Worm (Caenorhabditis elegans): ENCODE measurements around the gene Y62E10A.6.

Gene Y62E10A.6

ce11 chrIV:13342555-13342954, 29.2 kb upstream of the Y62E10A.6 start, which contains the start of gene W02A2.5:
Gene W02A2.5, plus strand, starts transcription at chrIV:13342855.
- TF ChIP-seq Y55F3AM.14 (GFP tag; optimal IDR thresholded peaks at IDR 0.05) (no peak), nhr-10 (tag; optimal IDR thresholded peaks at IDR 0.05) (no peak), nhr-12 (tag; optimal IDR thresholded peaks at IDR 0.05) (no peak), lsy-2 (tag; optimal IDR thresholded peaks at IDR 0.05) (no peak), elt-1 (tag; optimal IDR thresholded peaks at IDR 0.05) (no peak), sma-9 (GFP tag; optimal IDR thresholded peaks at IDR 0.05) (no peak), sma-9 (tag; optimal IDR thresholded peaks at IDR 0.05) (no peak), ZK546.5 (tag; optimal IDR thresholded peaks at IDR 0.05) (no peak), unc-39 (tag; optimal IDR thresholded peaks at IDR 0.05) (no peak), nhr-25 (tag; optimal IDR thresholded peaks at IDR 0.05) (no peak), C34F6.9 (tag; optimal IDR thresholded peaks at IDR 0.05) (no peak), sma-3 (GFP tag; optimal IDR thresholded peaks at IDR 0.05) (no peak), gmeb-1 (tag; optimal IDR thresholded peaks at IDR 0.05) (no peak), unc-55 (GFP tag; optimal IDR thresholded peaks at IDR 0.05) (no peak), ztf-4 (tag; optimal IDR thresholded peaks at IDR 0.05) (no peak)

- no peak for TF ChIP-seq nhr-12 (tag; optimal IDR thresholded peaks at IDR 0.05)
- TF ChIP-seq ztf-4 (tag; optimal IDR thresholded peaks at IDR 0.05), result no peak
- no peak for TF ChIP-seq skn-1 (tag; optimal IDR thresholded peaks at IDR 0.05)
- no peak for TF ChIP-seq lin-39 (tag; optimal IDR thresholded peaks at IDR 0.05)
- peak; percentile 9 for TF ChIP-seq F13H6.1 (tag; optimal IDR thresholded peaks at IDR 0.05)
- TF ChIP-seq lsy-2 (tag; optimal IDR thresholded peaks at IDR 0.05), result no peak
- no peak for TF ChIP-seq dmd-4 (tag; optimal IDR thresholded peaks at IDR 0.05)
- TF ChIP-seq fos-1 (tag; optimal IDR thresholded peaks at IDR 0.05), result peak; percentile 73
- no peak for TF ChIP-seq nhr-21 (tag; optimal IDR thresholded peaks at IDR 0.05)
- no peak for TF ChIP-seq elt-3 (tag; optimal IDR thresholded peaks at IDR 0.05)
- no peak for TF ChIP-seq nhr-10 (tag; optimal IDR thresholded peaks at IDR 0.05)
- peak; percentile 13 for TF ChIP-seq gmeb-1 (tag; optimal IDR thresholded peaks at IDR 0.05)
- no peak for TF ChIP-seq ceh-82 (tag; optimal IDR thresholded peaks at IDR 0.05)
- no peak for TF ChIP-seq R02D3.7 (tag; optimal IDR thresholded peaks at IDR 0.05)
- TF ChIP-seq elt-1 (tag; optimal IDR thresholded peaks at IDR 0.05), result no peak
- peak; percentile 63 for TF ChIP-seq nhr-129 (tag; optimal IDR thresholded peaks at IDR 0.05)
- no peak for TF ChIP-seq ztf-1 (GFP tag; conservative IDR thresholded peaks at IDR 0.05)
- TF ChIP-seq sma-9 (GFP tag; optimal IDR thresholded peaks at IDR 0.05), result peak; percentile 61
- TF ChIP-seq sma-9 (tag; optimal IDR thresholded peaks at IDR 0.05), result no peak
Measured at ce11 chrIV:13346078-13346477, 25.7 kb upstream of the Y62E10A.6 start.

ce11 chrIV:13347232-13347715, 24.5 kb upstream of the Y62E10A.6 start, which contains the start of gene W02A2.9:
Gene W02A2.9, plus strand, starts transcription at chrIV:13347665.
- peak; percentile 21 for TF ChIP-seq gmeb-1 (tag; optimal IDR thresholded peaks at IDR 0.05)
- peak; percentile 74 for TF ChIP-seq sma-9 (GFP tag; optimal IDR thresholded peaks at IDR 0.05)
- no peak for TF ChIP-seq sma-9 (tag; optimal IDR thresholded peaks at IDR 0.05)
- TF ChIP-seq crh-2 (tag; optimal IDR thresholded peaks at IDR 0.05), result peak; percentile 43
- no peak for TF ChIP-seq ceh-82 (tag; optimal IDR thresholded peaks at IDR 0.05)
- TF ChIP-seq fos-1 (tag; optimal IDR thresholded peaks at IDR 0.05), result peak; percentile 93
- TF ChIP-seq nhr-129 (tag; optimal IDR thresholded peaks at IDR 0.05), result peak; percentile 30

ce11 chrIV:13348592-13348991, 23.2 kb upstream of the Y62E10A.6 start, which contains the start of gene W02A2.12:
Gene W02A2.12, minus strand, starts transcription at chrIV:13348831.
- TF ChIP-seq ceh-16 (tag; optimal IDR thresholded peaks at IDR 0.05) (no peak), elt-1 (tag; optimal IDR thresholded peaks at IDR 0.05) (no peak), crh-2 (tag; optimal IDR thresholded peaks at IDR 0.05) (no peak), ceh-82 (tag; optimal IDR thresholded peaks at IDR 0.05) (no peak), sem-4 (tag; optimal IDR thresholded peaks at IDR 0.05) (no peak), ztf-4 (tag; optimal IDR thresholded peaks at IDR 0.05) (no peak), nhr-21 (tag; optimal IDR thresholded peaks at IDR 0.05) (no peak), nhr-11 (tag; optimal IDR thresholded peaks at IDR 0.05) (no peak), ztf-11 (tag; optimal IDR thresholded peaks at IDR 0.05) (no peak), nhr-23 (tag; optimal IDR thresholded peaks at IDR 0.05) (no peak), lin-11 (tag; optimal IDR thresholded peaks at IDR 0.05) (no peak), nhr-10 (tag; optimal IDR thresholded peaks at IDR 0.05) (no peak), sma-3 (GFP tag; optimal IDR thresholded peaks at IDR 0.05) (no peak), lin-39 (tag; optimal IDR thresholded peaks at IDR 0.05) (no peak), lsy-2 (tag; optimal IDR thresholded peaks at IDR 0.05) (no peak), zag-1 (tag; optimal IDR thresholded peaks at IDR 0.05) (no peak), skn-1 (tag; optimal IDR thresholded peaks at IDR 0.05) (no peak)

All from whole organism, L2 larva.